Worm (Caenorhabditis elegans) whole organism, L4 larva: Measurements from ENCODE around the gene Y54E2A.10.
A peak's percentile ranks its signal among the peaks of the same experiment; 100 is the strongest.

Source experiments
- T26A8.4 ChIP-seq: fragments of 200-800 bp; sonication (Bioruptor generic); IDR thresholded peaks from 2 replicates; pipeline ENCODE4 v1.3.6; 2022; ENCODE audit warnings: missing genetic modification characterization, missing compliant biosample characterization
- Y48G9A.11 ChIP-seq: fragments of 200-800 bp; sonication (Bioruptor generic); IDR thresholded peaks from 2 replicates; pipeline ENCODE4 v1.3.6; 2022; ENCODE audit warnings: missing genetic modification reagents, missing genetic modification characterization, missing compliant biosample characterization
- Y5F2A.4 ChIP-seq: fragments of 200-800 bp; sonication (Bioruptor generic); optimal IDR thresholded peaks from 2 replicates; lab custom pipeline; 2018; ENCODE audit warnings: mild to moderate bottlenecking, missing genetic modification characterization, missing compliant biosample characterization
- ZK337.2 ChIP-seq: fragments of 200-800 bp; sonication (Bioruptor generic); IDR thresholded peaks from 2 replicates; pipeline ENCODE4 v1.3.6; 2022; ENCODE audit warnings: missing genetic modification reagents, missing genetic modification characterization, missing compliant biosample characterization
- aha-1 ChIP-seq: fragments of 150-350 bp; peaks from one replicate; lab custom pipeline; 2014; ENCODE audit warnings: missing biosample characterization, missing genetic modification characterization
- ceh-28 ChIP-seq: fragments of 150-350 bp; optimal IDR thresholded peaks from 2 replicates; lab custom pipeline; 2014; ENCODE audit warnings: missing biosample characterization, missing genetic modification reagents, missing genetic modification characterization
- ctbp-1 ChIP-seq: fragments of 200-800 bp; sonication (Bioruptor generic); IDR thresholded peaks from 2 replicates; pipeline ENCODE4 v1.3.6; 2022; ENCODE audit warnings: missing genetic modification reagents, missing genetic modification characterization, missing compliant biosample characterization
- daf-12 ChIP-seq: fragments of 150-350 bp; optimal IDR thresholded peaks from 2 replicates; lab custom pipeline; 2014; ENCODE audit warnings: missing biosample characterization, missing genetic modification reagents, missing genetic modification characterization
- dmd-6 ChIP-seq: fragments of 200-800 bp; sonication (Bioruptor generic); IDR thresholded peaks from 2 replicates; pipeline ENCODE4 v1.3.6; 2022; ENCODE audit warnings: missing genetic modification reagents, missing genetic modification characterization, missing compliant biosample characterization
- egl-27 ChIP-seq: sonication (generic microtip); optimal IDR thresholded peaks from 3 replicates; lab custom pipeline; 2017; ENCODE audit warnings: missing biosample characterization, missing genetic modification reagents, missing genetic modification characterization
- egl-43 ChIP-seq: fragments of 200-800 bp; sonication (Bioruptor generic); IDR thresholded peaks from 2 replicates; pipeline ENCODE4 v1.3.6; 2022; ENCODE audit warnings: missing genetic modification reagents, missing genetic modification characterization, missing compliant biosample characterization
- gei-8 ChIP-seq: fragments of 200-800 bp; sonication (Bioruptor generic); optimal IDR thresholded peaks from 2 replicates; lab custom pipeline; 2018; ENCODE audit warnings: mild to moderate bottlenecking, missing genetic modification characterization, missing compliant biosample characterization
- hmg-1.1 ChIP-seq: fragments of 200-800 bp; sonication (Bioruptor generic); IDR thresholded peaks from 2 replicates; pipeline ENCODE4 v1.3.6; 2022; ENCODE audit warnings: missing genetic modification reagents, missing genetic modification characterization, missing compliant biosample characterization
- lim-7 ChIP-seq: fragments of 200-800 bp; sonication (Bioruptor generic); IDR thresholded peaks from 2 replicates; pipeline ENCODE4 v1.3.6; 2022; ENCODE audit warnings: missing genetic modification characterization, missing compliant biosample characterization
- lin-38 ChIP-seq: fragments of 200-800 bp; sonication (Bioruptor generic); IDR thresholded peaks from 2 replicates; pipeline ENCODE4 v1.3.6; 2022; ENCODE audit warnings: missing genetic modification reagents, missing genetic modification characterization, missing compliant biosample characterization
- lir-3 ChIP-seq: sonication (generic microtip); optimal IDR thresholded peaks from 2 replicates; lab custom pipeline; 2016; ENCODE audit warnings: mild to moderate bottlenecking, missing genetic modification characterization, missing compliant biosample characterization
- lsy-2 ChIP-seq, 2 experiments: fragments of 150-350 bp in 1 of 2; sonication (generic microtip) in 1 of 2; optimal IDR thresholded peaks; 2 replicates each; lab custom pipeline; 2014 to 2017; ENCODE audit warnings: missing biosample characterization in 2 of 2, missing genetic modification characterization in 2 of 2
- mdl-1 ChIP-seq, 2 experiments: fragments of 150-350 bp in 1 of 2; sonication (generic microtip) in 1 of 2; optimal IDR thresholded peaks; 2 replicates each; lab custom pipeline; 2014 to 2017; ENCODE audit warnings: missing biosample characterization in 2 of 2, missing genetic modification characterization in 2 of 2
- nhr-102 ChIP-seq: sonication (generic microtip); optimal IDR thresholded peaks from 2 replicates; lab custom pipeline; 2016; ENCODE audit warnings: mild to moderate bottlenecking, missing genetic modification characterization, moderate library complexity, missing compliant biosample characterization
- nhr-42 ChIP-seq: fragments of 200-800 bp; sonication (Bioruptor generic); IDR thresholded peaks from 2 replicates; pipeline ENCODE4 v1.3.6; 2022; ENCODE audit warnings: missing genetic modification characterization, missing compliant biosample characterization
- nhr-77 ChIP-seq: fragments of 150-350 bp; optimal IDR thresholded peaks from 2 replicates; lab custom pipeline; 2014; ENCODE audit warnings: missing biosample characterization, missing genetic modification characterization
- rbr-2 ChIP-seq: sonication (generic microtip); optimal IDR thresholded peaks from 2 replicates; lab custom pipeline; 2016; ENCODE audit warnings: missing genotype, missing genetic modification characterization, missing compliant biosample characterization
- set-16 ChIP-seq: fragments of 200-800 bp; sonication (Bioruptor generic); IDR thresholded peaks from 2 replicates; pipeline ENCODE4 v1.3.6; 2022; ENCODE audit warnings: missing genetic modification reagents, missing genetic modification characterization, missing compliant biosample characterization
- snpc-1.2 ChIP-seq: fragments of 200-800 bp; sonication (Bioruptor generic); IDR thresholded peaks from 2 replicates; pipeline ENCODE4 v1.3.6; 2022; ENCODE audit warnings: missing genetic modification reagents, missing genetic modification characterization, missing compliant biosample characterization
- unc-130 ChIP-seq: sonication (generic microtip); optimal IDR thresholded peaks from 2 replicates; lab custom pipeline; 2016; ENCODE audit warnings: missing genetic modification reagents, missing genetic modification characterization, missing compliant biosample characterization
- unc-62 ChIP-seq, 3 experiments: fragments of 150-350 bp in 1 of 3; sonication (generic microtip); optimal IDR thresholded peaks in 2 of 3; peaks in 1 of 3; 1 replicate in 1 of 3; 2 replicates in 2 of 3; lab custom pipeline; 2014 to 2017; ENCODE audit warnings: missing biosample characterization in 3 of 3, missing genetic modification characterization in 3 of 3, missing genetic modification reagents in 3 of 3, missing genotype in 1 of 3
- zip-2 ChIP-seq: fragments of 150-350 bp; optimal IDR thresholded peaks from 2 replicates; lab custom pipeline; 2014; ENCODE audit warnings: missing biosample characterization, missing genetic modification characterization

Gene Y54E2A.10

DNA sequence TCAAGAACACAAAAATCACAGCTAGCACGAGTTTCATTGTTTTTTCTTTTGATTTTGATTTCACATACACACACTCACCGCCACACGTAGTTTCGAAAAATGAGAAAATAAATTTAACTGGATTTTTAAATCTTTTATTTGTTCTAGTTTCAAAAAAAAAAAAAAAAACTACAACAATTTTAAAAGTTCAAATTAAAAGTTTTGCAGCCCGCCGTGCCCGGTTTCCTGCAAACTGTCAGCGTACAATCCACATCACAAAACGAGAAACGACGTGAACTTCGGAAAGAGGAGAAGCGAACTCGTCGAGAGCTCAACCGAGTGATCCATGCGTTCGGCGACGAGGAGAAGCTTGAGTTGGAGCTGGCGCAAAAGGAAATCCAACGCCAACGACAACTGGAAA lies 33.1 kb upstream of the Y54E2A.10 start, which contains the start of gene Y54E2A.5:
Gene Y54E2A.5, minus strand, starts transcription at position 101 of the 400 bp plus-strand sequence.
- peak; percentile 29; the same call in 1 of the 2 replicates for TF ChIP-seq set-16 (GFP tag; lab: Robert Waterston, UW)
- TF ChIP-seq lsy-2 (tag; optimal IDR thresholded peaks at IDR 0.05; lab: Kevin White, UChicago): no peak
- TF ChIP-seq Y5F2A.4 (GFP tag; lab: Kevin White, UChicago): no peak
- TF ChIP-seq rbr-2: no peak

DNA sequence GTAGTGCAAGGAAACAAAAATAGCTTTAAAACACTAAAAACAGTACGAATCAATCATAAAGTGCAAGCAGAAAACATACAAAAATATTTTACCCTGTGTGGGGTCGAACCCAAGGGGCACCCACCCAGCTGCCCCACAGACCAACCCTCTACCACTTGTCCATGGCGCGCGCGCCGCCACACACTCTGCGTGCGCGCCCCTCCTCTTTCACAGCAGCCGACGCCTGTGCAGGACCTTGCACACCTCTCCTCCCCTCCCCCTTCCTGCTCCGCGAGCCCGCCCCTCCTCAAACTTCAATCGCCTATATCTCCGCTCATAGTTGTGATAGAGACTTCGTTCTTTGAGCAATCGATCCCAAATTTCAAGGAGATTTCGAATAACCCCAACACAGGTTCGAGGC lies 28.3 kb upstream of the Y54E2A.10 start:
- peak; percentile 67 for TF ChIP-seq lin-38 (GFP tag; lab: Robert Waterston, UW)
- 0 out of 2 replicates have a peak, but pooled peaks have one; percentile 32 for TF ChIP-seq Y48G9A.11 (GFP tag; lab: Robert Waterston, UW)
- peak; percentile 68; the same call in 1 of the 2 replicates for TF ChIP-seq nhr-42
- peak; percentile 77; the same call in 1 of the 2 replicates for TF ChIP-seq ctbp-1 (GFP tag; lab: Robert Waterston, UW)
- TF ChIP-seq hmg-1.1 (GFP tag; lab: Robert Waterston, UW): peak; percentile 54; the same call in 1 of the 2 replicates
- TF ChIP-seq dmd-6 (GFP tag; lab: Robert Waterston, UW): peak; percentile 13; the same call in 1 of the 2 replicates
- peak; percentile 99 for TF ChIP-seq set-16 (GFP tag; lab: Robert Waterston, UW)
- 0 out of 2 replicates have a peak, but pooled peaks have one; percentile 56 for TF ChIP-seq T26A8.4 (GFP tag; lab: Robert Waterston, UW)
- TF ChIP-seq egl-43 (GFP tag; lab: Robert Waterston, UW): peak; percentile 49; the same call in 1 of the 2 replicates

DNA sequence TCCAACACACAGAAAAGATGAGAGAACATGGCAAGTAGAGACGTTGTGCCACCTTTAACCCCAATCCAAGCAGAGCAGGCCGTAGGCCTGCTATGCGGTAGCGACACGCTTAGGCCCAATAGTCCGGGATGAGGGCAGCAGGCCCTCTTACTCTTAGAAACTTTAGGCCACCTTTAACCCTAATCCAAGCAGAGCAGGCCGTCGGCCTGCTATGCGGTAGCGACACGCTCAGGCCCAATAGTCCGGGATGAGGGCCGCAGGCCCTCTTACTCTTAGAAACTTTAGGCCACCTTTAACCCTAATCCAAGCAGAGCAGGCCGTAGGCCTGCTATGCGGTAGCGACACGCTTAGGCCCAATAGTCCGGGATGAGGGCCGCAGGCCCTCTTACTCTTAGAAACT lies 25.2 kb upstream of the Y54E2A.10 start:
- TF ChIP-seq egl-43 (GFP tag; lab: Robert Waterston, UW): peak; percentile 62; the same call in 1 of the 2 replicates
- TF ChIP-seq set-16 (GFP tag; lab: Robert Waterston, UW): peak; percentile 41; the same call in 1 of the 2 replicates

DNA sequence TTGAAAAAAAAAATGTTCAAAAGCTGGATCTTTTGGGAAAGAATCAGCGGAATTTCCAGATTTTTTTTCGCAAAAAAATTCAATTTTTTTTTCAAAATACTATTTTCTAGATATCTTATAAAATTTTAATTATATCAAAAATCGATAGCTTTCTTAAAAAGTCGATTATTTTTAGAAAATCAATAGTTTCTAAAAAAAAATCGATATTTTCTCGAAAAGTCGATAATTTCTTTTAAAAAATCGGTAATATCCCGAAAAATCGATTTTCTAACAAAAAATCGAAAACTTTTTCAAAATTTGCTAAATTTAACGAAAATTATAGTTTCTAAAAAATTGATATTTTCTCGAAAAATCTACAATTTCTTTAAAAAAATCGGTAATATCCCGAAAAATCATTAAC lies 22.0 kb upstream of the Y54E2A.10 start:
- TF ChIP-seq ceh-28 (tag; lab: Kevin White, UChicago): peak; percentile 61
- no peak for TF ChIP-seq daf-12 (tag; lab: Kevin White, UChicago)
- TF ChIP-seq, all 104 proteins: peak for 1

DNA sequence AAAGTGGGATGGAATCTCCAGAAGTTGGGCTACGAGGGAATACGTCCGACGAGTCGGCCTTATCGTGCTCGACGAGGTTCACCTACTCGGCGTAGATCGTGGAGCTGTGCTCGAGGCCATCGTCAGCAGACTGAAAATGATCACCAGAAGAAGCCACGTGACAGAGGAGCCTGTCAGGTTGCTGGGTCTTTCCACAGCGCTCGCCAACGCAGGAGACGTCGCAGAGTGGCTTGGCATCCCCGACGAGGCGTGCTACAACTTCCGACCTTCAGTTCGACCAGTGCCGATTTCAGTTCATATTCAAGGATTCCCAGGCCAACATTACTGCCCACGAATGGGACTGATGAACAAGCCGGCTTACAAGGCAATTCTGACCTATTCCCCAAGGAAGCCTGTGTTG lies 19.8 kb upstream of the Y54E2A.10 start:
- TF ChIP-seq dmd-6 (GFP tag; lab: Robert Waterston, UW): no peak
- peak; percentile 72 for TF ChIP-seq set-16 (GFP tag; lab: Robert Waterston, UW)
- TF ChIP-seq zip-2 (tag; lab: Kevin White, UChicago): no peak
- TF ChIP-seq lim-7 (GFP tag; lab: Robert Waterston, UW): no peak
- no peak for TF ChIP-seq Y5F2A.4 (GFP tag; lab: Kevin White, UChicago)
- no peak for TF ChIP-seq unc-130 (GFP tag; lab: Kevin White, UChicago)
- no peak for TF ChIP-seq gei-8 (GFP tag; lab: Kevin White, UChicago)
- TF ChIP-seq ZK337.2 (GFP tag; lab: Robert Waterston, UW): no peak
- no peak for TF ChIP-seq mdl-1 (tag; optimal IDR thresholded peaks at IDR 0.05; lab: Kevin White, UChicago)
- no peak for TF ChIP-seq rbr-2
- no peak for TF ChIP-seq aha-1 (tag; lab: Kevin White, UChicago)
- no peak for TF ChIP-seq lir-3 (tag; lab: Kevin White, UChicago)
- no peak for TF ChIP-seq nhr-77 (tag; lab: Kevin White, UChicago)
- no peak for TF ChIP-seq snpc-1.2 (GFP tag; lab: Robert Waterston, UW)
- no peak for TF ChIP-seq egl-27 (tag; lab: Kevin White, UChicago)
- TF ChIP-seq unc-62 (GFP tag; optimal IDR thresholded peaks at IDR 0.05 in 1 of 2; lab: Kevin White, UChicago): peak in 1 of 2 experiments; percentile 79
- TF ChIP-seq unc-62 (tag; optimal IDR thresholded peaks at IDR 0.05; lab: Kevin White, UChicago): no peak
- TF ChIP-seq, all 104 proteins: peak for 2

DNA sequence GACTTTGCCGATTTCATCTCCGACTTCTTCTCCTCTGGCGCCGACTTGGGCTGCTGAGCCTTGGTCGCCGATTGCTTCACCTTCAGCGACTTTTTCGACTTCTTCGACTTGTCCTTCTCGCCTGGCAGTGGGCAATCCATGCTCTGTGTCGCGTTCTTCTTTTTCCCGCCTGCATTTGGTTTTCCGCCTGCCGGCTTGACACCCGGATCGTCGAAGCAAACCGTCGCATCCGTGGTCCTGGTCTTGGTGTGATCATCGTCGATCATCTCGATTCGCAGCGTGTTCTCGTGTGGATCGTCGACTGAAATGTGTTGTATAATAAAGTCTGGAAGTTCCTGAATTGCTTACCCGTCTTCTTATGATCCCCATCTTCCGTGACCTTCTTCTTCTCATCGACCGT lies 18.7 kb upstream of the Y54E2A.10 start:
- TF ChIP-seq set-16 (GFP tag; lab: Robert Waterston, UW): peak; percentile 69
- no peak for TF ChIP-seq nhr-102 (tag; lab: Kevin White, UChicago)
